Fruit fly (Drosophila melanogaster): Measurements from ENCODE around the gene lmgB.

lmgB gene

DNA sequence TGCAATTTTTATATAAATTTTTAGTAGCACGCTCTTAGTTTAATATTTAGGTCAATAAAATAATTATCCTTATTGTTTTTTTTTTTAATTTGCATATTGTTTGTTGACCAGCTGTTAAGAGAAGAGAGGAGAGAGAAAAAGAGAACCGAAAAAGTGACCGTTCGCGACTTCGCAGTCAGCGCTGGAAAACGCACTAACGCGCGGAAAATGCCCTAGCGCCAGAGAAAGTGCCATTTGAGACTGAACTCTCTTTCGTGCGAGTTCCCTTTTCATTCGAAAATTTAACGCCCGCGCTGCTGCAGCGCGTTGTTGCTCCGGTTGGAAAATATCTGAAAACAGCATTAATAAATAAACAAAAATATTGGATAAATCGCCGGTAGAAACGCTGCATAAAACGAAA, 14.7 kb upstream of the lmgB start (continued):
- TF ChIP-seq ara (GFP tag; IDR thresholded peaks at IDR 0.05) (no peak), Med (GFP tag) (peak; percentile 76), Drgx (GFP tag; IDR thresholded peaks at IDR 0.05) (no peak), CG13296 (GFP tag; optimal IDR thresholded peaks at IDR 0.05) (no peak), bsh (GFP tag; optimal IDR thresholded peaks at IDR 0.05) (no peak), Dip3 (GFP tag; optimal IDR thresholded peaks at IDR 0.05) (no peak), croc (GFP tag; conservative IDR thresholded peaks at IDR 0.05) (no peak), tll (GFP tag; optimal IDR thresholded peaks at IDR 0.05) (no peak), gem (tag; optimal IDR thresholded peaks at IDR 0.05) (no peak), stc (GFP tag; IDR thresholded peaks at IDR 0.05) (no peak; the same call in 1 of the 2 replicates), tup (GFP tag; optimal IDR thresholded peaks at IDR 0.05) (no peak), CG2202 (tag; optimal IDR thresholded peaks at IDR 0.05) (peak; percentile 14), al (GFP tag; IDR thresholded peaks at IDR 0.05) (no peak), CG17359 (tag; optimal IDR thresholded peaks at IDR 0.05) (peak; percentile 15), CG8944 (GFP tag; optimal IDR thresholded peaks at IDR 0.05) (no peak), BEAF-32 (GFP tag; optimal IDR thresholded peaks at IDR 0.05) (peak; percentile 2), HmgD (GFP tag; optimal IDR thresholded peaks at IDR 0.05) (no peak), exex (tag; optimal IDR thresholded peaks at IDR 0.05) (no peak), pfk (GFP tag; optimal IDR thresholded peaks at IDR 0.05) (peak; percentile 87), CG6765 (GFP tag; optimal IDR thresholded peaks at IDR 0.05) (peak; percentile 34), CG4854 (GFP tag; optimal IDR thresholded peaks at IDR 0.05) (no peak), grau (tag; optimal IDR thresholded peaks at IDR 0.05) (peak; percentile 18), org-1 (GFP tag; optimal IDR thresholded peaks at IDR 0.05) (no peak), CG4820 (GFP tag; optimal IDR thresholded peaks at IDR 0.05) (no peak), CTCF (GFP tag; optimal IDR thresholded peaks at IDR 0.05) (no peak), Max (GFP tag; optimal IDR thresholded peaks at IDR 0.05) (no peak), Ptx1 (GFP tag; IDR thresholded peaks at IDR 0.05) (no peak), bcd (GFP tag; optimal IDR thresholded peaks at IDR 0.05) (no peak), gfzf (GFP tag; optimal IDR thresholded peaks at IDR 0.05) (peak; percentile 92), seq (GFP tag; IDR thresholded peaks at IDR 0.05) (no peak; the same call in 1 of the 2 replicates), CG12104 (GFP tag; optimal IDR thresholded peaks at IDR 0.05) (no peak), sc (optimal IDR thresholded peaks at IDR 0.05) (no peak), sc (GFP tag; optimal IDR thresholded peaks at IDR 0.05) (no peak), Meics (GFP tag; optimal IDR thresholded peaks at IDR 0.05) (peak; percentile 4), Sin3A (optimal IDR thresholded peaks at IDR 0.05) (no peak), CoRest (tag; optimal IDR thresholded peaks at IDR 0.05) (no peak), zfh2 (GFP tag; optimal IDR thresholded peaks at IDR 0.05) (no peak), TFAM (GFP tag; optimal IDR thresholded peaks at IDR 0.05) (no peak), CHES-1-like (GFP tag; optimal IDR thresholded peaks at IDR 0.05) (no peak), Sry-δ (GFP tag; optimal IDR thresholded peaks at IDR 0.05) (no peak), CG9817 (tag; optimal IDR thresholded peaks at IDR 0.05) (no peak), cato (GFP tag; optimal IDR thresholded peaks at IDR 0.05; ENCODE audit: borderline replicate concordance) (no peak), CG12659 (GFP tag; optimal IDR thresholded peaks at IDR 0.05) (peak; percentile 34), Asciz (GFP tag; optimal IDR thresholded peaks at IDR 0.05) (peak; percentile 31), CG3407 (GFP tag; optimal IDR thresholded peaks at IDR 0.05) (peak; percentile 4)
